Worm (Caenorhabditis elegans) whole organism, L3 larva: Measurements from ENCODE around the gene fnip-2.
"Not testable (repeated sequence)": the region's sequence is repeated elsewhere in the genome, so short reads cannot be mapped to it uniquely, and the experiment has no call there.

Experiments
- ZK546.5 ChIP-seq: sonication (generic microtip); optimal IDR thresholded peaks from 2 replicates; lab custom pipeline; 2017; ENCODE audit warnings: missing biosample characterization, missing genetic modification characterization
- ama-1 ChIP-seq: fragments of 150-350 bp; optimal IDR thresholded peaks from 2 replicates; lab custom pipeline; 2018
- ceh-16 ChIP-seq: sonication (generic microtip); optimal IDR thresholded peaks from 2 replicates; lab custom pipeline; 2017; ENCODE audit warnings: missing biosample characterization, missing genetic modification characterization
- ceh-28 ChIP-seq: fragments of 150-350 bp; optimal IDR thresholded peaks from 2 replicates; lab custom pipeline; 2014; ENCODE audit warnings: missing biosample characterization, missing genetic modification reagents, missing genetic modification characterization
- daf-12 ChIP-seq: fragments of 150-350 bp; optimal IDR thresholded peaks from 2 replicates; lab custom pipeline; 2014; ENCODE audit warnings: missing biosample characterization, missing genetic modification reagents, missing genetic modification characterization
- egl-27 ChIP-seq: sonication (generic microtip); optimal IDR thresholded peaks from 4 replicates; lab custom pipeline; 2017; ENCODE audit warnings: missing biosample characterization, missing genetic modification reagents, missing genetic modification characterization
- elt-1 ChIP-seq: fragments of 150-350 bp; optimal IDR thresholded peaks from 2 replicates; lab custom pipeline; 2014; ENCODE audit warnings: missing biosample characterization, missing genetic modification characterization
- fkh-10 ChIP-seq: sonication (generic microtip); optimal IDR thresholded peaks from 2 replicates; lab custom pipeline; 2017; ENCODE audit warnings: missing biosample characterization, missing genetic modification reagents, missing genetic modification characterization
- fkh-2 ChIP-seq: fragments of 150-350 bp; optimal IDR thresholded peaks from 2 replicates; lab custom pipeline; 2014; ENCODE audit warnings: missing biosample characterization, missing genetic modification reagents, missing genetic modification characterization
- fos-1 ChIP-seq: fragments of 150-350 bp; optimal IDR thresholded peaks from 2 replicates; lab custom pipeline; 2014; ENCODE audit warnings: missing biosample characterization, missing genetic modification characterization
- jun-1 ChIP-seq: fragments of 150-350 bp; optimal IDR thresholded peaks from 2 replicates; lab custom pipeline; 2014; ENCODE audit warnings: missing biosample characterization, missing genetic modification reagents, missing genetic modification characterization
- lin-15B ChIP-seq: fragments of 150-350 bp; optimal IDR thresholded peaks from 2 replicates; lab custom pipeline; 2014; ENCODE audit warnings: missing biosample characterization, missing genetic modification characterization
- lin-39 ChIP-seq: fragments of 150-350 bp; optimal IDR thresholded peaks from 2 replicates; lab custom pipeline; 2018; ENCODE audit warnings: missing biosample characterization, missing genetic modification reagents, missing genetic modification characterization
- lsy-12 ChIP-seq: sonication (generic microtip); optimal IDR thresholded peaks from 2 replicates; lab custom pipeline; 2016; ENCODE audit warnings: mild to moderate bottlenecking, missing genetic modification characterization, missing compliant biosample characterization
- mdl-1 ChIP-seq: fragments of 150-350 bp; optimal IDR thresholded peaks from 2 replicates; lab custom pipeline; 2014; ENCODE audit warnings: missing biosample characterization, missing genetic modification characterization
- mml-1 ChIP-seq: fragments of 150-350 bp; sonication (generic microtip); optimal IDR thresholded peaks from 3 replicates; lab custom pipeline; 2014; ENCODE audit warnings: missing biosample characterization, missing genetic modification characterization
- nhr-23 ChIP-seq: fragments of 150-350 bp; optimal IDR thresholded peaks from 2 replicates; lab custom pipeline; 2014; ENCODE audit warnings: missing biosample characterization, missing genetic modification reagents, missing genetic modification characterization
- nhr-67 ChIP-seq: fragments of 150-350 bp; optimal IDR thresholded peaks from 2 replicates; lab custom pipeline; 2014; ENCODE audit warnings: missing biosample characterization, missing genetic modification characterization
- nhr-76 ChIP-seq: fragments of 150-350 bp; sonication (generic microtip); optimal IDR thresholded peaks from 5 replicates; lab custom pipeline; 2014; ENCODE audit warnings: missing biosample characterization, missing genetic modification characterization
- pha-4 ChIP-seq: fragments of 150-350 bp; optimal IDR thresholded peaks from 2 replicates; lab custom pipeline; 2014; ENCODE audit warnings: missing biosample characterization, missing genetic modification reagents, missing genetic modification characterization
- sea-2 ChIP-seq: fragments of 150-350 bp; sonication (generic microtip); optimal IDR thresholded peaks from 4 replicates; lab custom pipeline; 2014; ENCODE audit warnings: missing biosample characterization, missing genetic modification reagents, missing genetic modification characterization
- skn-1 ChIP-seq: fragments of 150-350 bp; optimal IDR thresholded peaks from 2 replicates; lab custom pipeline; 2014; ENCODE audit warnings: missing biosample characterization, missing genetic modification characterization
- ztf-11 ChIP-seq: fragments of 150-350 bp; optimal IDR thresholded peaks from 2 replicates; lab custom pipeline; 2014; ENCODE audit warnings: missing biosample characterization, missing genetic modification characterization

fnip-2 gene

ce11 chrIV:2231726-2232125 is 9.1 kb downstream of the fnip-2 start:
- TF ChIP-seq ceh-28 (tag; lab: Kevin White, UChicago) = peak; percentile 71

ce11 chrIV:2233222-2233621 is 10.6 kb downstream of the fnip-2 start:
- peak; percentile 91 for TF ChIP-seq ceh-28 (tag; lab: Kevin White, UChicago)

ce11 chrIV:2235983-2236382 is 13.4 kb downstream of the fnip-2 start:
- TF ChIP-seq fkh-2 (tag; lab: Kevin White, UChicago) (no peak), ceh-28 (tag; lab: Kevin White, UChicago) (peak; percentile 97)

- peak; percentile 98 for TF ChIP-seq ceh-28 (tag; lab: Kevin White, UChicago)
- TF ChIP-seq ama-1 (lab: Kevin White, UChicago) = no peak
- TF ChIP-seq fkh-10 (GFP tag; lab: Kevin White, UChicago) = no peak
These were observed 14.3 kb downstream of the fnip-2 start for ce11 chrIV:2236654-2237613.

ce11 chrIV:2242349-2243088 is 19.9 kb downstream of the fnip-2 start, which contains the start of the genes M70.3 and M70.2:
Gene M70.3, minus strand, starts transcription at chrIV:2242449.
Gene M70.2, plus strand, starts transcription at chrIV:2243038.
- TF ChIP-seq lsy-12 (tag; lab: Kevin White, UChicago) (no peak), ZK546.5 (tag; lab: Kevin White, UChicago) (no peak), elt-1 (tag; lab: Kevin White, UChicago) (no peak), egl-27 (tag; lab: Kevin White, UChicago) (no peak), mdl-1 (no peak), ztf-11 (tag; lab: Kevin White, UChicago) (no peak), lin-39 (tag; lab: Kevin White, UChicago) (no peak), nhr-23 (no peak), daf-12 (no peak)

- not testable (repeated sequence) for TF ChIP-seq nhr-67 (tag; lab: Kevin White, UChicago); fkh-10 (GFP tag; lab: Kevin White, UChicago); lin-15B
These were observed 22.9 kb downstream of the fnip-2 start, which contains the start of gene M70.1 for ce11 chrIV:2245565-2245964. Gene M70.1, plus strand, starts transcription at chrIV:2245865.

ce11 chrIV:2246150-2246549 is 23.5 kb downstream of the fnip-2 start:
- TF ChIP-seq fos-1 (no peak), sea-2 (GFP tag; lab: Kevin White, UChicago) (no peak), elt-1 (tag; lab: Kevin White, UChicago) (no peak), skn-1 (no peak), mdl-1 (no peak), ztf-11 (tag; lab: Kevin White, UChicago) (no peak), mml-1 (tag; lab: Kevin White, UChicago) (no peak), ceh-28 (tag; lab: Kevin White, UChicago) (no peak), pha-4 (tag; lab: Kevin White, UChicago) (no peak), fkh-2 (tag; lab: Kevin White, UChicago) (no peak), lsy-12 (tag; lab: Kevin White, UChicago) (no peak), ama-1 (lab: Kevin White, UChicago) (no peak), ceh-16 (no peak), lin-39 (tag; lab: Kevin White, UChicago) (no peak), nhr-76 (tag; lab: Kevin White, UChicago) (no peak), jun-1 (tag; lab: Kevin White, UChicago) (no peak)
